Worm (Caenorhabditis elegans) whole organism, mixed stage, embryonic: Measurements from ENCODE around the gene C36E6.8.

Experiments used
- M03D4.4 ChIP-seq: sonication (generic microtip); optimal IDR thresholded peaks from 2 replicates; lab custom pipeline; 2017; ENCODE audit warnings: mild to moderate bottlenecking, missing genetic modification characterization, missing compliant biosample characterization
- ceh-39 ChIP-seq: fragments of 150-350 bp; optimal IDR thresholded peaks from 2 replicates; lab custom pipeline; 2014; ENCODE audit warnings: missing biosample characterization, missing genetic modification characterization
- ceh-43 ChIP-seq: fragments of 200-800 bp; sonication (Bioruptor generic); optimal IDR thresholded peaks from 2 replicates; lab custom pipeline; 2018; ENCODE audit warnings: mild to moderate bottlenecking, missing genetic modification characterization, moderate library complexity, missing compliant biosample characterization
- ceh-83 ChIP-seq: fragments of 200-800 bp; sonication (Bioruptor generic); optimal IDR thresholded peaks from 2 replicates; lab custom pipeline; 2018; ENCODE audit warnings: mild to moderate bottlenecking, missing genetic modification characterization, missing compliant biosample characterization
- ces-1 ChIP-seq: fragments of 150-350 bp; optimal IDR thresholded peaks from 2 replicates; lab custom pipeline; 2014; ENCODE audit warnings: missing biosample characterization, missing genetic modification reagents, missing genetic modification characterization
- cnd-1 ChIP-seq: fragments of 200-800 bp; sonication (Bioruptor generic); optimal IDR thresholded peaks from 2 replicates; lab custom pipeline; 2018; ENCODE audit warnings: mild to moderate bottlenecking, missing genetic modification characterization, missing compliant biosample characterization
- drap-1 ChIP-seq: fragments of 200-800 bp; sonication (Bioruptor generic); optimal IDR thresholded peaks from 3 replicates; lab custom pipeline; 2018; ENCODE audit warnings: mild to moderate bottlenecking, missing genetic modification characterization, missing compliant biosample characterization
- elt-1 ChIP-seq: sonication (generic microtip); optimal IDR thresholded peaks from 2 replicates; lab custom pipeline; 2017; ENCODE audit warnings: missing genetic modification characterization, mild to moderate bottlenecking, missing compliant biosample characterization, antibody characterized with exemption, moderate library complexity, borderline replicate concordance; ENCODE audit not compliant: insufficient read depth
- flh-1 ChIP-seq: fragments of 200-800 bp; sonication (Bioruptor generic); optimal IDR thresholded peaks from 2 replicates; lab custom pipeline; 2018; ENCODE audit warnings: mild to moderate bottlenecking, missing genetic modification characterization, moderate library complexity, missing compliant biosample characterization
- ham-2 ChIP-seq: fragments of 200-800 bp; sonication (Bioruptor generic); optimal IDR thresholded peaks from 2 replicates; lab custom pipeline; 2018; ENCODE audit warnings: mild to moderate bottlenecking, missing genetic modification characterization, missing compliant biosample characterization
- hlh-1 ChIP-seq: fragments of 150-350 bp; optimal IDR thresholded peaks from 2 replicates; lab custom pipeline; 2014; ENCODE audit warnings: missing biosample characterization, missing genetic modification reagents, missing genetic modification characterization
- lin-13 ChIP-seq: fragments of 150-350 bp; optimal IDR thresholded peaks from 2 replicates; lab custom pipeline; 2014; ENCODE audit warnings: missing biosample characterization, missing genetic modification characterization
- mab-5 ChIP-seq: fragments of 150-350 bp; optimal IDR thresholded peaks from 2 replicates; lab custom pipeline; 2014; ENCODE audit warnings: missing biosample characterization, missing genetic modification characterization
- mep-1 ChIP-seq: fragments of 150-350 bp; optimal IDR thresholded peaks from 2 replicates; lab custom pipeline; 2017; ENCODE audit warnings: missing biosample characterization, missing genetic modification reagents, missing genetic modification characterization, inconsistent platforms
- mls-2 ChIP-seq: sonication (generic microtip); optimal IDR thresholded peaks from 2 replicates; lab custom pipeline; 2016; ENCODE audit warnings: mild to moderate bottlenecking, missing genetic modification characterization, moderate library complexity, missing compliant biosample characterization
- nhr-12 ChIP-seq: fragments of 150-350 bp; optimal IDR thresholded peaks from 2 replicates; lab custom pipeline; 2014; ENCODE audit warnings: missing biosample characterization, missing genetic modification characterization
- nhr-2 ChIP-seq: fragments of 150-350 bp; optimal IDR thresholded peaks from 2 replicates; lab custom pipeline; 2014; ENCODE audit warnings: missing biosample characterization, missing genetic modification characterization
- nhr-237 ChIP-seq: fragments of 150-350 bp; optimal IDR thresholded peaks from 2 replicates; lab custom pipeline; 2014; ENCODE audit warnings: missing biosample characterization, missing genetic modification characterization
- nhr-28 ChIP-seq: fragments of 150-350 bp; optimal IDR thresholded peaks from 2 replicates; lab custom pipeline; 2014; ENCODE audit warnings: missing biosample characterization, missing genetic modification characterization
- nhr-76 ChIP-seq: sonication (generic microtip); optimal IDR thresholded peaks from 2 replicates; lab custom pipeline; 2017; ENCODE audit warnings: missing biosample characterization, missing genetic modification characterization
- pha-4 ChIP-seq: fragments of 150-350 bp; optimal IDR thresholded peaks from 2 replicates; lab custom pipeline; 2018; ENCODE audit warnings: missing biosample characterization, missing genetic modification reagents, missing genetic modification characterization
- sem-2 ChIP-seq: fragments of 200-800 bp; sonication (Bioruptor generic); optimal IDR thresholded peaks from 2 replicates; lab custom pipeline; 2018; ENCODE audit warnings: mild to moderate bottlenecking, missing genetic modification characterization, missing compliant biosample characterization
- sptf-1 ChIP-seq: sonication (generic microtip); optimal IDR thresholded peaks from 2 replicates; lab custom pipeline; 2017; ENCODE audit warnings: mild to moderate bottlenecking, missing genetic modification characterization, moderate library complexity, missing compliant biosample characterization
- unc-120 ChIP-seq: sonication (generic microtip); optimal IDR thresholded peaks from 2 replicates; lab custom pipeline; 2017; ENCODE audit warnings: missing genetic modification characterization, missing compliant biosample characterization; ENCODE audit not compliant: poor library complexity, severe bottlenecking
- unc-39 ChIP-seq: fragments of 150-350 bp; optimal IDR thresholded peaks from 2 replicates; lab custom pipeline; 2014; ENCODE audit warnings: missing biosample characterization, missing genetic modification characterization
- unc-62 ChIP-seq: fragments of 150-350 bp; optimal IDR thresholded peaks from 2 replicates; lab custom pipeline; 2014; ENCODE audit warnings: missing biosample characterization, missing genetic modification reagents, missing genetic modification characterization
- zip-8 ChIP-seq: fragments of 150-350 bp; optimal IDR thresholded peaks from 2 replicates; lab custom pipeline; 2014; ENCODE audit warnings: missing biosample characterization, missing genetic modification characterization
- ztf-11 ChIP-seq: fragments of 150-350 bp; optimal IDR thresholded peaks from 2 replicates; lab custom pipeline; 2014; ENCODE audit warnings: missing biosample characterization, missing genetic modification characterization

C36E6.8 gene

DNA sequence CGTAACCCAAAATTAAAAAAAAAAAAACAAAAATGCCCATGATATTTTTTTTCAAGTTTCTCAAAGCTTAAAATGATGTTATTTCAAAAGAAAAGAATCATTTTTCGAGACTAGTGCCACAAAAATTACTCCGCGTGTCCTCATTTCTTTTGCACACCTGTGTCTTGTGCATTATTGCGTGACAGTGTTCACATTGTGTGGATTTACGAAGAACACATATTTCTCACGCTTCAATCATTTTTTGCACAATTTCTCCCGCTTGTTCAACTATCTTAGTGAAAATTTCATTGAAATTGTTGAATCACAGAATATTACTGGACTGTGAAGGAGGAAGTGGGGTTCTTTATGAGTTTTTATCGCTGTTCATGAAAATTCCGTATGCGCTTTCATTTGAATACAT, 29.6 kb upstream of the C36E6.8 start:
- no peak for TF ChIP-seq ham-2 (GFP tag; lab: Kevin White, UChicago)
- no peak for TF ChIP-seq M03D4.4 (tag; lab: Kevin White, UChicago)
- no peak for TF ChIP-seq mep-1 (tag; lab: Kevin White, UChicago)
- TF ChIP-seq mab-5 (tag; lab: Kevin White, UChicago) = no peak
- no peak for TF ChIP-seq cnd-1 (tag; lab: Kevin White, UChicago)
- TF ChIP-seq sptf-1 (tag; lab: Kevin White, UChicago) = no peak
- TF ChIP-seq zip-8 = no peak
- TF ChIP-seq ceh-39 (tag; lab: Kevin White, UChicago) = no peak
- no peak for TF ChIP-seq sem-2 (GFP tag; lab: Kevin White, UChicago)
- TF ChIP-seq flh-1 (GFP tag; lab: Kevin White, UChicago) = no peak
- no peak for TF ChIP-seq nhr-2 (tag; lab: Kevin White, UChicago)
- no peak for TF ChIP-seq nhr-76 (tag; lab: Kevin White, UChicago)
- TF ChIP-seq hlh-1 (tag; lab: Kevin White, UChicago) = no peak
- no peak for TF ChIP-seq nhr-12
- TF ChIP-seq, all 35 proteins: peak for 0

DNA sequence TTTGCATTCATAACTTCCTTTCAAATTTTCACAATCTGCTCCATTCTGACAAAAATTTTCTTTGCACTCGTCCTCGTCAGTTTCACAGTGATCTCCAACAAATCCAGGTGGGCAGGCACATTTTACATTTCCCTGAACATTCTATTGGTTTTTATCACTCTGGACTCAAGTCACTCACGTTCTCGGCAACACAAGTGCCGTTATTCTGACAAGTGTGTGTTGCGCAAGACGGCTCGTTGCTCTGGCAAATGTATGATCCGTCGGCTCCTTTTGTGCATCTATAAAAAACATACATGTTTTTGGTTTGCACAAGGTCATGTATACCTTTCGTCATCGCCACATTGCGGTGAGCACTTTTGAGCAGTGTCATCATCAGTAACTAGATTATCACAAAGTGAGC, 25.8 kb upstream of the C36E6.8 start:
- TF ChIP-seq pha-4 (tag; lab: Kevin White, UChicago) (no peak), flh-1 (GFP tag; lab: Kevin White, UChicago) (no peak), zip-8 (peak; percentile 42), ztf-11 (no peak)

- TF ChIP-seq drap-1 (GFP tag; lab: Kevin White, UChicago) (no peak), nhr-2 (tag; lab: Kevin White, UChicago) (no peak), elt-1 (tag; lab: Kevin White, UChicago) (no peak), nhr-76 (tag; lab: Kevin White, UChicago) (no peak), mls-2 (tag; lab: Kevin White, UChicago) (peak; percentile 64), ces-1 (GFP tag; lab: Kevin White, UChicago) (no peak), ham-2 (GFP tag; lab: Kevin White, UChicago) (peak; percentile 49), nhr-237 (tag; lab: Kevin White, UChicago) (no peak), unc-39 (tag; lab: Kevin White, UChicago) (no peak), hlh-1 (tag; lab: Kevin White, UChicago) (no peak), nhr-28 (tag; lab: Kevin White, UChicago) (no peak), mep-1 (tag; lab: Kevin White, UChicago) (no peak), sptf-1 (tag; lab: Kevin White, UChicago) (peak; percentile 62)
These were observed 24.6 kb upstream of the C36E6.8 start, which contains the start of gene crb-1 for ce11 chrX:17413868-17414267. crb-1 (minus strand) TSS chrX:17414014.

ce11 chrX:17417505-17418004, 20.9 kb upstream of the C36E6.8 start:
- TF ChIP-seq pha-4 (tag; lab: Kevin White, UChicago) = no peak
- TF ChIP-seq, all 35 proteins: peak for 0

- TF ChIP-seq M03D4.4 (tag; lab: Kevin White, UChicago) (no peak), mep-1 (tag; lab: Kevin White, UChicago) (no peak), unc-39 (tag; lab: Kevin White, UChicago) (no peak), nhr-12 (no peak), ceh-39 (tag; lab: Kevin White, UChicago) (no peak), zip-8 (no peak), ceh-83 (GFP tag; lab: Kevin White, UChicago) (no peak), unc-120 (tag; lab: Kevin White, UChicago) (no peak), hlh-1 (tag; lab: Kevin White, UChicago) (no peak), elt-1 (tag; lab: Kevin White, UChicago) (no peak), ceh-43 (GFP tag; lab: Kevin White, UChicago) (no peak), lin-13 (tag; lab: Kevin White, UChicago) (no peak), nhr-28 (tag; lab: Kevin White, UChicago) (no peak), pha-4 (tag; lab: Kevin White, UChicago) (no peak), ces-1 (GFP tag; lab: Kevin White, UChicago) (no peak), flh-1 (GFP tag; lab: Kevin White, UChicago) (no peak), ham-2 (GFP tag; lab: Kevin White, UChicago) (no peak), unc-62 (GFP tag; lab: Kevin White, UChicago) (no peak)
These were observed 18.5 kb upstream of the C36E6.8 start for ce11 chrX:17419813-17420584.
